Fruit fly (Drosophila melanogaster): Measurements from ENCODE around the gene CG12091.

Gene CG12091

DNA sequence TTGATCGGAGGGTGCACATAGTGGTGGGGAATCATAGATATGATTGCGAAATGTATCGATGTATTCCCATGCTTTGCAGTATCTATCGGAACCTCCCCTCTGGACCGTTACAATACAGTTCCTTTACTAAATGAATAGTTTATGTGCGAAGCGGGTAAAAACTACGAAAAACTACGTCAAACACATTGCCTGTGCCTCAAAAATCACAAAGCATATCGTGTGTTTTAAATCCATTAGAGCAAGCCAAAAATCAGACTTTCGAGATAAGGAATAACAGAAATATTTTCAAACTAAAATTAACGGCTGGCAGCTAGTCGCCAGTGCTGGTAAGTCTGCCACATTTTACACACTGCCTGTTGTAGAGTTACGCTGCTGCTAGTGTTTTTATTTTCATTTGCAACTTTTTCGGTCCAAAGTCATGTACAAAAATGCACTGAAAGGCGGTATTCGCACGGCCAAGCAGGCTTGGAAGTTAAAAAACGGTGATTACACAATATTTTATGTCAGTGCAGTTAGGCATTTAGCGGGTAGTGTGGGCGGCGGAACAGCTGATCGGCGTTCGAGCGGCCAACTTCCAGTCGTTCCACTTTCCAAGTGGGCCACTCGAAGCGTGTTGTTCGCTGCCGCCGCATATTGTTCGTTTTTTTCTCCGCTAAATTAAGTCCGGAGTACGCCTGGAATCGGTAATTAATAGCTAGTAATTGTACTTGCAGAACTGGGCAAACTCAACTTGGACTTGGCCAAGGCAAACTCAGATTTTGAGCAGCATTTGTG lies 19.2 kb downstream of the CG12091 start (continued):
- TF ChIP-seq CG7745 (tag; optimal IDR thresholded peaks at IDR 0.05) (no peak), unpg (GFP tag; optimal IDR thresholded peaks at IDR 0.05) (no peak), CG13624 (GFP tag; optimal IDR thresholded peaks at IDR 0.05) (peak; percentile 69), GATAe (GFP tag; conservative IDR thresholded peaks at IDR 0.05) (no peak), CG14050 (GFP tag; IDR thresholded peaks at IDR 0.05) (no peak), CG17359 (tag; optimal IDR thresholded peaks at IDR 0.05) (no peak), mld (GFP tag; IDR thresholded peaks at IDR 0.05; ENCODE audit: partially characterized antibody) (peak; percentile 29; the same call in 1 of the 3 replicates), CG7987 (GFP tag; optimal IDR thresholded peaks at IDR 0.05) (no peak), dmrt11E (tag; optimal IDR thresholded peaks at IDR 0.05) (peak; percentile 47), Dll (GFP tag; IDR thresholded peaks at IDR 0.05; ENCODE audit: partially characterized antibody) (peak; percentile 81), CG2116 (GFP tag; optimal IDR thresholded peaks at IDR 0.05) (peak; percentile 91), CG5245 (GFP tag; optimal IDR thresholded peaks at IDR 0.05) (peak; percentile 11), CG2120 (GFP tag; optimal IDR thresholded peaks at IDR 0.05) (peak; percentile 77), Dip2 (GFP tag; IDR thresholded peaks at IDR 0.05) (no peak), toy (GFP tag; IDR thresholded peaks at IDR 0.05) (no peak), CG10147 (GFP tag; optimal IDR thresholded peaks at IDR 0.05) (no peak), Hr51 (GFP tag; optimal IDR thresholded peaks at IDR 0.05) (peak in 1 of 2 experiments; percentile 67), CG10565 (GFP tag; optimal IDR thresholded peaks at IDR 0.05) (no peak), wdn (GFP tag; IDR thresholded peaks at IDR 0.05) (peak; percentile 53; the same call in 1 of the 2 replicates), CG30431 (GFP tag; optimal IDR thresholded peaks at IDR 0.05) (peak; percentile 21), CG33557 (GFP tag; optimal IDR thresholded peaks at IDR 0.05) (peak; percentile 3), Med (GFP tag) (peak; percentile 96), CG4282 (GFP tag; optimal IDR thresholded peaks at IDR 0.05) (peak; percentile 42), h (optimal IDR thresholded peaks at IDR 0.05) (no peak), Tbp (GFP tag; optimal IDR thresholded peaks at IDR 0.05) (no peak), crc (GFP tag; optimal IDR thresholded peaks at IDR 0.05) (peak; percentile 30), crol (GFP tag; IDR thresholded peaks at IDR 0.05) (peak; percentile 31; the same call in 1 of the 2 replicates), Hr78 (GFP tag; optimal IDR thresholded peaks at IDR 0.05) (no peak), CG10431 (GFP tag; optimal IDR thresholded peaks at IDR 0.05) (no peak), CG9609 (GFP tag; optimal IDR thresholded peaks at IDR 0.05) (peak; percentile 62), Elba2 (GFP tag; optimal IDR thresholded peaks at IDR 0.05) (no peak), eyg (GFP tag; optimal IDR thresholded peaks at IDR 0.05) (no peak), CG1647 (GFP tag; optimal IDR thresholded peaks at IDR 0.05) (peak; percentile 64), CG11456 (GFP tag; IDR thresholded peaks at IDR 0.05) (peak; percentile 54; the same call in 2 of the 3 replicates), CG14710 (tag; optimal IDR thresholded peaks at IDR 0.05) (peak; percentile 71), Sox102F (GFP tag; optimal IDR thresholded peaks at IDR 0.05) (peak; percentile 43), eve (GFP tag; optimal IDR thresholded peaks at IDR 0.05) (no peak), CG6272 (GFP tag; IDR thresholded peaks at IDR 0.05) (no peak), CG12659 (GFP tag; optimal IDR thresholded peaks at IDR 0.05) (peak; percentile 54), CG18764 (GFP tag; optimal IDR thresholded peaks at IDR 0.05) (no peak), dpn (GFP tag; optimal IDR thresholded peaks at IDR 0.05) (peak; percentile 76 to 85), Fer2 (tag; optimal IDR thresholded peaks at IDR 0.05) (no peak), sens-2 (GFP tag; IDR thresholded peaks at IDR 0.05) (no peak; the same call in 1 of the 2 replicates), yki (optimal IDR thresholded peaks at IDR 0.05) (no peak), Hand (GFP tag; optimal IDR thresholded peaks at IDR 0.05) (no peak), CG34376 (GFP tag; optimal IDR thresholded peaks at IDR 0.05) (no peak), NC2α (GFP tag; optimal IDR thresholded peaks at IDR 0.05) (peak; percentile 32), dati (GFP tag; IDR thresholded peaks at IDR 0.05) (no peak), CG7372 (GFP tag; IDR thresholded peaks at IDR 0.05) (no peak), CG8944 (GFP tag; optimal IDR thresholded peaks at IDR 0.05) (peak; percentile 66)
